Worm (Caenorhabditis elegans): Measurements from ENCODE around the gene C05D9.4.

DNA sequence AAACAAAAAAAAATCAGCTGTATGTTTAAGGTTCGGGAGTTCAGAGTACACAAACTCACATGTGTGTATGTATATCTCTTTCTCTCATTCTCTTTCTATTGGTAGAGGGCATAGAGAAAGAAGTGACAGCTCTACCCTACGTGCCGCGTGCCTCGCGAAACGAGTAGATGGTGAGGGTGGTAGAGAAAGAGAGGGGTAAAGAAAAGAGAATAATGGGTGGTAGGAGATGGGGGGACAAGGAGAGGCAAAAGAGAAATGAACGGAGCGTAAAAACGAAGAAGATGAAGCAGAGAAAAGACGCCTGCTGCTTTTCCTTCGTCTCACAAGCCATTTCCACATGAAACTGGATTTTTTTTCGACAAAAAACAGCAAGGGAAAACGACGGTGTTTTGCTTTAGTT is 14.7 kb upstream of the C05D9.4 start:
- peak; percentile 70 for TF ChIP-seq rnt-1 (tag; optimal IDR thresholded peaks at IDR 0.05)
- TF ChIP-seq pqm-1 (tag; optimal IDR thresholded peaks at IDR 0.05): peak; percentile 55
- peak; percentile 91 for TF ChIP-seq ceh-34 (tag; optimal IDR thresholded peaks at IDR 0.05)
- TF ChIP-seq C08G9.2 (tag; optimal IDR thresholded peaks at IDR 0.05): peak; percentile 49
- TF ChIP-seq dve-1 (tag; optimal IDR thresholded peaks at IDR 0.05): peak; percentile 72
- no peak for TF ChIP-seq elt-4 (tag; optimal IDR thresholded peaks at IDR 0.05)
- no peak for TF ChIP-seq K02D7.2 (tag; optimal IDR thresholded peaks at IDR 0.05)
- TF ChIP-seq unc-86 (tag; optimal IDR thresholded peaks at IDR 0.05): no peak
- no peak for TF ChIP-seq fkh-10 (GFP tag; optimal IDR thresholded peaks at IDR 0.05)
- TF ChIP-seq unc-42 (tag; optimal IDR thresholded peaks at IDR 0.05): peak; percentile 84
- TF ChIP-seq ceh-6 (GFP tag; optimal IDR thresholded peaks at IDR 0.05): no peak
- no peak for TF ChIP-seq mec-3 (tag; optimal IDR thresholded peaks at IDR 0.05; ENCODE audit: borderline replicate concordance)

All from whole organism, late embryonic.